Fruit fly (Drosophila melanogaster) whole organism, wandering third instar larva: ENCODE data around the gene Dyro.

Experiments used
- CG9705 ChIP-seq: fragments of 200-800 bp; sonication (Bioruptor generic); optimal IDR thresholded peaks from 2 replicates; lab custom pipeline; 2018; ENCODE audit warnings: missing biosample characterization, mild to moderate bottlenecking, missing genetic modification characterization
- CrebA ChIP-seq: fragments of 200-800 bp; sonication (Bioruptor generic); optimal IDR thresholded peaks from 2 replicates; lab custom pipeline; 2016; ENCODE audit warnings: missing biosample characterization, mild to moderate bottlenecking, missing genetic modification characterization, borderline replicate concordance
- Sp1 ChIP-seq: fragments of 200-800 bp; sonication (Bioruptor generic); optimal IDR thresholded peaks from 3 replicates; lab custom pipeline; 2019; ENCODE audit warnings: missing biosample characterization, mild to moderate bottlenecking, missing genetic modification characterization, moderate library complexity
- foxo ChIP-seq, 2 experiments: fragments of 200-800 bp; sonication (Bioruptor generic); optimal IDR thresholded peaks; 2 replicates in 1 of 2; 3 replicates in 1 of 2; lab custom pipeline; 2016 to 2017; ENCODE audit warnings: missing biosample characterization in 2 of 2, missing genetic modification characterization in 2 of 2
- woc ChIP-seq: sonication (Bioruptor generic); optimal IDR thresholded peaks from 2 replicates; lab custom pipeline; 2016; ENCODE audit warnings: missing biosample characterization, mild to moderate bottlenecking, missing genetic modification characterization

dm6 chr3L:11292180-11292727 lies 3.5 kb downstream of the Dyro start:
- TF ChIP-seq Sp1 (GFP tag; lab: Kevin White, UChicago) = no peak
- TF ChIP-seq CrebA (GFP tag; lab: Kevin White, UChicago) = peak; percentile 69
- no peak for TF ChIP-seq foxo (GFP tag; optimal IDR thresholded peaks at IDR 0.05; lab: Kevin White, UChicago)
- no peak for TF ChIP-seq CG9705 (GFP tag; lab: Kevin White, UChicago)
- peak; percentile 26 for TF ChIP-seq woc (GFP tag; lab: Kevin White, UChicago)
